Worm (Caenorhabditis elegans) whole organism, mixed stage, embryonic: ENCODE measurements around the gene T11F8.1.

ENCODE experiments used
- M03D4.4 ChIP-seq: sonication (generic microtip); optimal IDR thresholded peaks from 2 replicates; lab custom pipeline; 2017; ENCODE audit warnings: mild to moderate bottlenecking, missing genetic modification characterization, missing compliant biosample characterization
- bed-3 ChIP-seq: fragments of 200-800 bp; sonication (Bioruptor generic); optimal IDR thresholded peaks from 3 replicates; lab custom pipeline; 2018; ENCODE audit warnings: mild to moderate bottlenecking, missing genetic modification characterization, moderate library complexity, missing compliant biosample characterization
- blmp-1 ChIP-seq: fragments of 150-350 bp; optimal IDR thresholded peaks from 2 replicates; lab custom pipeline; 2014; ENCODE audit warnings: missing biosample characterization, missing genetic modification characterization
- ceh-39 ChIP-seq: fragments of 150-350 bp; optimal IDR thresholded peaks from 2 replicates; lab custom pipeline; 2014; ENCODE audit warnings: missing biosample characterization, missing genetic modification characterization
- ceh-43 ChIP-seq: fragments of 200-800 bp; sonication (Bioruptor generic); optimal IDR thresholded peaks from 2 replicates; lab custom pipeline; 2018; ENCODE audit warnings: mild to moderate bottlenecking, missing genetic modification characterization, moderate library complexity, missing compliant biosample characterization
- ceh-83 ChIP-seq: fragments of 200-800 bp; sonication (Bioruptor generic); optimal IDR thresholded peaks from 2 replicates; lab custom pipeline; 2018; ENCODE audit warnings: mild to moderate bottlenecking, missing genetic modification characterization, missing compliant biosample characterization
- ces-1 ChIP-seq: fragments of 150-350 bp; optimal IDR thresholded peaks from 2 replicates; lab custom pipeline; 2014; ENCODE audit warnings: missing biosample characterization, missing genetic modification reagents, missing genetic modification characterization
- cnd-1 ChIP-seq: fragments of 200-800 bp; sonication (Bioruptor generic); optimal IDR thresholded peaks from 2 replicates; lab custom pipeline; 2018; ENCODE audit warnings: mild to moderate bottlenecking, missing genetic modification characterization, missing compliant biosample characterization
- drap-1 ChIP-seq: fragments of 200-800 bp; sonication (Bioruptor generic); optimal IDR thresholded peaks from 3 replicates; lab custom pipeline; 2018; ENCODE audit warnings: mild to moderate bottlenecking, missing genetic modification characterization, missing compliant biosample characterization
- elt-1 ChIP-seq: sonication (generic microtip); optimal IDR thresholded peaks from 2 replicates; lab custom pipeline; 2017; ENCODE audit warnings: missing genetic modification characterization, mild to moderate bottlenecking, missing compliant biosample characterization, antibody characterized with exemption, moderate library complexity, borderline replicate concordance; ENCODE audit not compliant: insufficient read depth
- elt-3 ChIP-seq: fragments of 150-350 bp; optimal IDR thresholded peaks from 2 replicates; lab custom pipeline; 2014; ENCODE audit warnings: missing biosample characterization, missing genetic modification characterization
- flh-1 ChIP-seq: fragments of 200-800 bp; sonication (Bioruptor generic); optimal IDR thresholded peaks from 2 replicates; lab custom pipeline; 2018; ENCODE audit warnings: mild to moderate bottlenecking, missing genetic modification characterization, moderate library complexity, missing compliant biosample characterization
- ham-2 ChIP-seq: fragments of 200-800 bp; sonication (Bioruptor generic); optimal IDR thresholded peaks from 2 replicates; lab custom pipeline; 2018; ENCODE audit warnings: mild to moderate bottlenecking, missing genetic modification characterization, missing compliant biosample characterization
- hlh-1 ChIP-seq: fragments of 150-350 bp; optimal IDR thresholded peaks from 2 replicates; lab custom pipeline; 2014; ENCODE audit warnings: missing biosample characterization, missing genetic modification reagents, missing genetic modification characterization
- lin-13 ChIP-seq: fragments of 150-350 bp; optimal IDR thresholded peaks from 2 replicates; lab custom pipeline; 2014; ENCODE audit warnings: missing biosample characterization, missing genetic modification characterization
- lin-32 ChIP-seq: fragments of 200-800 bp; sonication (Bioruptor generic); optimal IDR thresholded peaks from 2 replicates; lab custom pipeline; 2018; ENCODE audit warnings: mild to moderate bottlenecking, missing genetic modification characterization, missing compliant biosample characterization
- lsy-2 ChIP-seq: fragments of 150-350 bp; optimal IDR thresholded peaks from 2 replicates; lab custom pipeline; 2014; ENCODE audit warnings: missing biosample characterization, missing genetic modification characterization
- mab-5 ChIP-seq: fragments of 150-350 bp; optimal IDR thresholded peaks from 2 replicates; lab custom pipeline; 2014; ENCODE audit warnings: missing biosample characterization, missing genetic modification characterization
- mep-1 ChIP-seq: fragments of 150-350 bp; optimal IDR thresholded peaks from 2 replicates; lab custom pipeline; 2017; ENCODE audit warnings: missing biosample characterization, missing genetic modification reagents, missing genetic modification characterization, inconsistent platforms
- mls-2 ChIP-seq: sonication (generic microtip); optimal IDR thresholded peaks from 2 replicates; lab custom pipeline; 2016; ENCODE audit warnings: mild to moderate bottlenecking, missing genetic modification characterization, moderate library complexity, missing compliant biosample characterization
- nhr-12 ChIP-seq: fragments of 150-350 bp; optimal IDR thresholded peaks from 2 replicates; lab custom pipeline; 2014; ENCODE audit warnings: missing biosample characterization, missing genetic modification characterization
- nhr-2 ChIP-seq: fragments of 150-350 bp; optimal IDR thresholded peaks from 2 replicates; lab custom pipeline; 2014; ENCODE audit warnings: missing biosample characterization, missing genetic modification characterization
- nhr-237 ChIP-seq: fragments of 150-350 bp; optimal IDR thresholded peaks from 2 replicates; lab custom pipeline; 2014; ENCODE audit warnings: missing biosample characterization, missing genetic modification characterization
- nhr-28 ChIP-seq: fragments of 150-350 bp; optimal IDR thresholded peaks from 2 replicates; lab custom pipeline; 2014; ENCODE audit warnings: missing biosample characterization, missing genetic modification characterization
- nhr-76 ChIP-seq: sonication (generic microtip); optimal IDR thresholded peaks from 2 replicates; lab custom pipeline; 2017; ENCODE audit warnings: missing biosample characterization, missing genetic modification characterization
- pha-4 ChIP-seq: fragments of 150-350 bp; optimal IDR thresholded peaks from 2 replicates; lab custom pipeline; 2018; ENCODE audit warnings: missing biosample characterization, missing genetic modification reagents, missing genetic modification characterization
- sem-2 ChIP-seq: fragments of 200-800 bp; sonication (Bioruptor generic); optimal IDR thresholded peaks from 2 replicates; lab custom pipeline; 2018; ENCODE audit warnings: mild to moderate bottlenecking, missing genetic modification characterization, missing compliant biosample characterization
- snpc-4 ChIP-seq: fragments of 150-350 bp; optimal IDR thresholded peaks from 2 replicates; lab custom pipeline; 2014; ENCODE audit warnings: missing biosample characterization, missing genetic modification characterization
- sptf-1 ChIP-seq: sonication (generic microtip); optimal IDR thresholded peaks from 2 replicates; lab custom pipeline; 2017; ENCODE audit warnings: mild to moderate bottlenecking, missing genetic modification characterization, moderate library complexity, missing compliant biosample characterization
- tbx-8 ChIP-seq: fragments of 200-800 bp; sonication (Bioruptor generic); optimal IDR thresholded peaks from 2 replicates; lab custom pipeline; 2018; ENCODE audit warnings: mild to moderate bottlenecking, missing genetic modification characterization, moderate library complexity, missing compliant biosample characterization
- unc-120 ChIP-seq: sonication (generic microtip); optimal IDR thresholded peaks from 2 replicates; lab custom pipeline; 2017; ENCODE audit warnings: missing genetic modification characterization, missing compliant biosample characterization; ENCODE audit not compliant: poor library complexity, severe bottlenecking
- unc-39 ChIP-seq: fragments of 150-350 bp; optimal IDR thresholded peaks from 2 replicates; lab custom pipeline; 2014; ENCODE audit warnings: missing biosample characterization, missing genetic modification characterization
- unc-62 ChIP-seq: fragments of 150-350 bp; optimal IDR thresholded peaks from 2 replicates; lab custom pipeline; 2014; ENCODE audit warnings: missing biosample characterization, missing genetic modification reagents, missing genetic modification characterization
- zip-8 ChIP-seq: fragments of 150-350 bp; optimal IDR thresholded peaks from 2 replicates; lab custom pipeline; 2014; ENCODE audit warnings: missing biosample characterization, missing genetic modification characterization
- ztf-11 ChIP-seq: fragments of 150-350 bp; optimal IDR thresholded peaks from 2 replicates; lab custom pipeline; 2014; ENCODE audit warnings: missing biosample characterization, missing genetic modification characterization

The T11F8.1 gene

DNA sequence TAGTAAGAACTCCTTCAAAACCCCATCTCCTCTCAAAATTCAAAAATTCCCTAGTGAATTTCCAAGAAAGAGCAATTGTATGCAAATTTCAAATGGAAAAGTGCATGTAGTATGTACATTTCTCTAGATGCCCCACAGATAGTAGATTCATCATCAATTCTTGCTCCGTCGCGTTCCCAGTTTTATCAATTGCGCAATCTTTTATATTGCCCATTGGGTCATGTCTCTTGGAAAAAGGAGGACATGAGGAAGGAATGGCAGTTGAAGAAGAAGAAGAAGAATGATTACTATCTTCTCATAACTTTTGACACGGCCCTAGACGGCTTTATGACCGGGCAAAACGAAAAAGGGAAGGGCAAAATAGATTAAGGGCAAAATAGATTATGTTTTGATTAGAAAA is 27.3 kb downstream of the T11F8.1 start:
- TF ChIP-seq zip-8 (tag; lab: Kevin White, UChicago) (peak; percentile 45), lin-13 (tag; lab: Kevin White, UChicago) (no peak), pha-4 (tag; lab: Kevin White, UChicago) (no peak), mls-2 (tag; lab: Kevin White, UChicago) (no peak), nhr-28 (no peak), nhr-2 (tag; lab: Kevin White, UChicago) (peak; percentile 69), unc-62 (GFP tag; lab: Kevin White, UChicago) (peak; percentile 50), mab-5 (tag; lab: Kevin White, UChicago) (no peak), blmp-1 (tag; lab: Kevin White, UChicago) (no peak), ces-1 (peak; percentile 53), M03D4.4 (tag; lab: Kevin White, UChicago) (no peak), elt-1 (tag; lab: Kevin White, UChicago) (peak; percentile 79), lin-32 (GFP tag; lab: Kevin White, UChicago) (no peak)

DNA sequence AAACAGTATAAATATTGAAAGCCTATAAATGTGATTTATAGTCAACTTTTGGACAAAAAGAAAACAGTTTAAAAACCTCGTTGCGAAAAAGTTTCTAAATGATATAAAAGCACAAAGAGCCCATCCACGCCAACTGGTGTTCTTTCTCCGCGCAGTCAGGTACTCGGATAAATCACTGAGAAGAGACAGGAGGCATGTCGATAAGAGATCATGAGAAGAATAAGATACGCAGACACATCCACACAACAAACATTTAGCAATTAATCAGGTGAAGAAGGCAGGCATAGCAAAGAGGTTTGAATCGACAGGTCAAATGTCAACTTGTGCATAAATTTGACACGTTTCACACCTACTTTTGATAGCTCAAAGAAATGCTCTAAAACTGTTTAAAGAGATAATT is 28.4 kb downstream of the T11F8.1 start:
- no peak for TF ChIP-seq snpc-4
- TF ChIP-seq nhr-2 (tag; lab: Kevin White, UChicago), result peak; percentile 18
- peak; percentile 69 for TF ChIP-seq unc-120 (tag; lab: Kevin White, UChicago)
- TF ChIP-seq ces-1, result no peak
- TF ChIP-seq hlh-1 (tag; lab: Kevin White, UChicago), result peak; percentile 90
- TF ChIP-seq unc-62 (GFP tag; lab: Kevin White, UChicago), result peak; percentile 97

DNA sequence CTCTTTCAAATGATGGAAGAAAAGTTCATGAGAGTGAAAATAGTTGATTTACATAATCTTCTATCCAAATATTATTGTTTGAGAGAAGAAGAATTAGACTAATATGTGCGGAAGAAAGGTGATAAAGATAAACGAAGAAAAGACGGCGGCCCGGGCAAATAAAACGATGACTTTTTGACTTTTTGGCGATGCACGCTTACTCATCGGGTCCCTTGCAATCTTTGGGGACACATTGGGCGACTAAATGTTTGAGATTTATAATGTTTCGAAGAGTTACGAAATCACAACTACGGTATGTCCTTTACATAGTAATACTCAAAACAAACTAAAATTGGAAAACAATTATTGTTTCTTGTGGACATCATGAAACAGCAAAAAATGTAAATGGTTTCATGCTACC is 35.4 kb downstream of the T11F8.1 start:
- TF ChIP-seq ztf-11 (no peak), sptf-1 (tag; lab: Kevin White, UChicago) (no peak), elt-3 (tag; lab: Kevin White, UChicago) (no peak)

DNA sequence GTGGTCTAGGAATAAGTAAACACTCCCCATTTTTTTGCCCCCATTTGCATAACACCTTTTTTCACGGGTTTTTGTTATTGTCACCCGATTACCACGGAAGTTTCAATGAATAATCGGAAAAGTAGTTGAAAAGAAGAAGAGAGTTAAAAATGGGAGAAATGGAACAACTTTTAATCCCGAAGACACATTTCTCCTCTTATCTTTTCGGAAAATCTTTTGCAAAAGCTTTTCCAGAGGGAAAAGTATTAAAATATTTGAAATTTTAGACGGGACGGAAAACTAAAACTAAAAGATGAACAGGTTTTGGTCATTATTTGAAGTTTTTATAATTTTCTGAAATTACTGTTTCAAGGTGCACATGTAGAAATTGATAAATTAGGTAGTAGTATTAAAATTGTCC is 39.7 kb downstream of the T11F8.1 start:
- TF ChIP-seq ceh-39 (tag; lab: Kevin White, UChicago), result no peak
- no peak for TF ChIP-seq zip-8 (tag; lab: Kevin White, UChicago)
- no peak for TF ChIP-seq pha-4 (tag; lab: Kevin White, UChicago)
- no peak for TF ChIP-seq blmp-1 (tag; lab: Kevin White, UChicago)
- no peak for TF ChIP-seq M03D4.4 (tag; lab: Kevin White, UChicago)
- no peak for TF ChIP-seq tbx-8 (GFP tag; lab: Kevin White, UChicago)
- no peak for TF ChIP-seq nhr-2 (tag; lab: Kevin White, UChicago)

DNA sequence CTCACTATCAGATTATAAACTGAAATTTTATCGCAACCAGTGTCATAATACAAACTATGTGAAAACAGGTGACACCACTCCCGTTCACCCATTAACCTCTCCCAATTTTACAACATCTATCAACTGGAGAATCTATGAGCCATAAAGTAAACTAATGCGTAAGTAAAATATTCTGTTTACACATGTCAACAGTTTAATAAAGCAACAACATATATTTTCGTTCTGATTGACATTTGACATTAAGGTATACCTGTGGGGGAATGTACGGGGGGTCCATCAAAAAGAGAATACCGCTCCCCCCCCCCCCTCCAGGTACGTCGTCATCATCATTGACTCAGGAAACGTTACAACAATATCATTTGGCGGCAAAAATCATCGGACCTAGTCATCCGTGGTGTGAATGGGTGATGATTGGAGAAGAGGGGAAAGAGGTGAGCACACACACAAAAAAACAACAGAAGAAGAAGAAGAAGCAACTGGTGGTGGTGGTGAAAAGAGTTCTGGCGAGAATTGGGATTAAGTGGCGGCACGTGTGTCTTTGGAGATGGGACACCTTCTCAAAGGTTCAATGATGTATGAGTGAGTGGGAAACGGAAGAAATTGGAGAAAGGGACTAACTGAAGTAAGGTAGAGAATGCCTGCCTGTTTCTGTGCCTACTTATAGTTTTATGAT is 47.5 kb downstream of the T11F8.1 start:
- TF ChIP-seq lsy-2 (tag; lab: Kevin White, UChicago), result no peak
- no peak for TF ChIP-seq sptf-1 (tag; lab: Kevin White, UChicago)
- TF ChIP-seq ham-2 (GFP tag; lab: Kevin White, UChicago), result no peak
- no peak for TF ChIP-seq snpc-4
- TF ChIP-seq nhr-2 (tag; lab: Kevin White, UChicago), result peak; percentile 57
- no peak for TF ChIP-seq ces-1
- TF ChIP-seq nhr-28, result no peak
- no peak for TF ChIP-seq nhr-12
- no peak for TF ChIP-seq nhr-237 (tag; lab: Kevin White, UChicago)
- TF ChIP-seq nhr-76, result no peak
- no peak for TF ChIP-seq ceh-43
- no peak for TF ChIP-seq unc-39
- TF ChIP-seq mls-2 (tag; lab: Kevin White, UChicago), result peak; percentile 36
- no peak for TF ChIP-seq zip-8 (tag; lab: Kevin White, UChicago)
- no peak for TF ChIP-seq elt-3 (tag; lab: Kevin White, UChicago)
- TF ChIP-seq flh-1, result no peak
- TF ChIP-seq sem-2 (GFP tag; lab: Kevin White, UChicago), result no peak
- TF ChIP-seq elt-1 (tag; lab: Kevin White, UChicago), result no peak
- TF ChIP-seq mep-1 (tag; lab: Kevin White, UChicago), result no peak
- no peak for TF ChIP-seq ztf-11
- no peak for TF ChIP-seq ceh-83
- TF ChIP-seq mab-5 (tag; lab: Kevin White, UChicago), result no peak
- TF ChIP-seq unc-120 (tag; lab: Kevin White, UChicago), result peak; percentile 45
- no peak for TF ChIP-seq tbx-8 (GFP tag; lab: Kevin White, UChicago)
- no peak for TF ChIP-seq pha-4 (tag; lab: Kevin White, UChicago)
- TF ChIP-seq M03D4.4 (tag; lab: Kevin White, UChicago), result peak; percentile 9
- no peak for TF ChIP-seq lin-13 (tag; lab: Kevin White, UChicago)
- TF ChIP-seq hlh-1 (tag; lab: Kevin White, UChicago), result peak; percentile 59
- TF ChIP-seq drap-1 (GFP tag; lab: Kevin White, UChicago), result no peak
- TF ChIP-seq ceh-39 (tag; lab: Kevin White, UChicago), result no peak
- no peak for TF ChIP-seq blmp-1 (tag; lab: Kevin White, UChicago)
- TF ChIP-seq lin-32 (GFP tag; lab: Kevin White, UChicago), result no peak
- peak; percentile 84 for TF ChIP-seq unc-62 (GFP tag; lab: Kevin White, UChicago)
- TF ChIP-seq bed-3 (GFP tag; lab: Kevin White, UChicago), result no peak
- TF ChIP-seq cnd-1, result no peak
- TF ChIP-seq, all 35 proteins: peak for 6
